Fruit fly (Drosophila melanogaster) whole organism, embryonic: ENCODE results near the gene CG6094.

Experiments used
- ATbp ChIP-seq: fragments of 200-800 bp; sonication (Bioruptor generic); optimal IDR thresholded peaks from 2 replicates; lab custom pipeline; 2017; ENCODE audit warnings: missing biosample characterization, mild to moderate bottlenecking, missing genetic modification characterization, missing genetic modification reagents
- Awh ChIP-seq: fragments of 200-800 bp; sonication (Bioruptor generic); IDR thresholded peaks from 2 replicates; pipeline ENCODE4, ENCODE4 v1.3.6; 2022; ENCODE audit warnings: missing biosample characterization, missing genetic modification characterization
- B-H2 ChIP-seq: fragments of 200-800 bp; sonication (Bioruptor generic); optimal IDR thresholded peaks from 2 replicates; lab custom pipeline; 2018; ENCODE audit warnings: missing biosample characterization, mild to moderate bottlenecking, missing genetic modification characterization
- Bdp1 ChIP-seq: fragments of 200-800 bp; sonication (Bioruptor generic); optimal IDR thresholded peaks from 3 replicates; lab custom pipeline; 2016; ENCODE audit warnings: missing biosample characterization, missing genetic modification characterization
- Blimp-1 ChIP-seq: fragments of 200-800 bp; sonication (Bioruptor generic); optimal IDR thresholded peaks from 3 replicates; lab custom pipeline; 2018; ENCODE audit warnings: missing biosample characterization, missing genetic modification characterization, mild to moderate bottlenecking, moderate library complexity, missing genetic modification reagents
- CG10321 ChIP-seq: fragments of 200-800 bp; sonication (Bioruptor generic); IDR thresholded peaks from 2 replicates; pipeline ENCODE4 v1.3.6; 2022; ENCODE audit warnings: missing biosample characterization, missing genetic modification characterization
- CG11560 ChIP-seq: fragments of 200-800 bp; sonication (Bioruptor generic); IDR thresholded peaks from 3 replicates; pipeline ENCODE4 v1.3.6; 2022; ENCODE audit warnings: missing biosample characterization, missing genetic modification characterization
- CG15601 ChIP-seq: fragments of 200-800 bp; sonication (Bioruptor generic); optimal IDR thresholded peaks from 3 replicates; lab custom pipeline; 2019; ENCODE audit warnings: missing biosample characterization, mild to moderate bottlenecking, missing genetic modification characterization, moderate library complexity
- CG2875 ChIP-seq: fragments of 200-800 bp; sonication (Bioruptor generic); optimal IDR thresholded peaks from 2 replicates; lab custom pipeline; 2017; ENCODE audit warnings: missing biosample characterization, mild to moderate bottlenecking, missing genetic modification characterization, missing genetic modification reagents
- CG4854 ChIP-seq: fragments of 200-800 bp; sonication (Bioruptor generic); optimal IDR thresholded peaks from 2 replicates; lab custom pipeline; 2016; ENCODE audit warnings: missing biosample characterization, missing genetic modification characterization, inconsistent platforms
- CG7963 ChIP-seq: fragments of 200-800 bp; sonication (Bioruptor generic); IDR thresholded peaks from 3 replicates; pipeline ENCODE4 v1.3.6; 2022; ENCODE audit warnings: missing biosample characterization, missing genetic modification characterization; ENCODE audit not compliant: partially characterized antibody
- CG8281 ChIP-seq: fragments of 200-800 bp; sonication (Bioruptor generic); optimal IDR thresholded peaks from 2 replicates; lab custom pipeline; 2018; ENCODE audit warnings: missing biosample characterization, mild to moderate bottlenecking, missing genetic modification characterization, moderate library complexity
- Ets97D ChIP-seq: fragments of 200-800 bp; sonication (Bioruptor generic); optimal IDR thresholded peaks from 3 replicates; lab custom pipeline; 2016; ENCODE audit warnings: missing biosample characterization, missing genetic modification characterization
- HLHmδ ChIP-seq: fragments of 200-800 bp; sonication (Bioruptor generic); optimal IDR thresholded peaks from 2 replicates; lab custom pipeline; 2018; ENCODE audit warnings: missing biosample characterization, mild to moderate bottlenecking, missing genetic modification characterization, moderate library complexity
- Jarid2 ChIP-seq: fragments of 200-800 bp; sonication (Bioruptor generic); optimal IDR thresholded peaks from 3 replicates; lab custom pipeline; 2017; ENCODE audit warnings: mild to moderate bottlenecking, missing biosample characterization, missing genetic modification reagents, missing genetic modification characterization
- Med ChIP-seq: fragments of 200-800 bp; sonication (Bioruptor generic); peaks from one replicate; lab custom pipeline; 2016; ENCODE audit warnings: missing biosample characterization, missing genetic modification characterization, mild to moderate bottlenecking, inconsistent platforms, moderate library complexity
- Pdp1 ChIP-seq, 2 experiments: fragments of 200-800 bp; sonication (Bioruptor generic); optimal IDR thresholded peaks; 3 replicates each; lab custom pipeline; 2016; ENCODE audit warnings: missing biosample characterization in 2 of 2, missing genetic modification characterization in 2 of 2, mild to moderate bottlenecking in 1 of 2, moderate library complexity in 1 of 2
- Rx ChIP-seq: fragments of 200-800 bp; sonication (Bioruptor generic); IDR thresholded peaks from 2 replicates; pipeline ENCODE4 v1.3.6; 2022; ENCODE audit warnings: missing biosample characterization, missing genetic modification characterization
- Xrp1 ChIP-seq: fragments of 200-800 bp; sonication (Bioruptor generic); IDR thresholded peaks from 2 replicates; pipeline ENCODE4 v1.3.6; 2022; ENCODE audit warnings: missing biosample characterization, missing genetic modification characterization
- ac ChIP-seq: fragments of 200-800 bp; sonication (Bioruptor generic); optimal IDR thresholded peaks from 3 replicates; lab custom pipeline; 2017; ENCODE audit warnings: missing biosample characterization, mild to moderate bottlenecking, missing genetic modification characterization
- chinmo ChIP-seq: fragments of 200-800 bp; sonication (Bioruptor generic); IDR thresholded peaks from 4 replicates; pipeline ENCODE4 v1.3.6; 2022; ENCODE audit warnings: missing biosample characterization, missing genetic modification characterization; ENCODE audit not compliant: partially characterized antibody
- croc ChIP-seq: fragments of 200-800 bp; sonication (Bioruptor generic); conservative IDR thresholded peaks from 3 replicates; pipeline ENCODE4 v1.3.6; 2022; ENCODE audit warnings: missing biosample characterization, missing genetic modification characterization
- dmrt99B ChIP-seq: fragments of 200-800 bp; sonication (Bioruptor generic); optimal IDR thresholded peaks from 2 replicates; lab custom pipeline; 2018; ENCODE audit warnings: missing biosample characterization, mild to moderate bottlenecking, missing genetic modification characterization, moderate library complexity
- exex ChIP-seq: fragments of 200-800 bp; sonication (Bioruptor generic); optimal IDR thresholded peaks from 4 replicates; lab custom pipeline; 2018; ENCODE audit warnings: missing biosample characterization, mild to moderate bottlenecking, missing genetic modification characterization, moderate library complexity
- gce ChIP-seq: fragments of 200-800 bp; sonication (Bioruptor generic); IDR thresholded peaks from 3 replicates; pipeline ENCODE4 v1.3.6; 2022; ENCODE audit warnings: missing biosample characterization, missing genetic modification characterization
- gem ChIP-seq: fragments of 200-800 bp; sonication (Bioruptor generic); optimal IDR thresholded peaks from 2 replicates; lab custom pipeline; 2019; ENCODE audit warnings: missing biosample characterization, mild to moderate bottlenecking, missing genetic modification characterization, moderate library complexity
- grn ChIP-seq: fragments of 200-800 bp; sonication (Bioruptor generic); optimal IDR thresholded peaks from 3 replicates; lab custom pipeline; 2017; ENCODE audit warnings: missing biosample characterization, missing genetic modification characterization
- hkb ChIP-seq, 2 experiments: fragments of 200-800 bp in 1 of 2; fragments of >200 bp in 1 of 2; sonication (Bioruptor generic) in 1 of 2; IDR thresholded peaks in 1 of 2; optimal IDR thresholded peaks in 1 of 2; 2 replicates each; pipeline versions ENCODE4 v1.3.6 to Lab custom; 2017 to 2022; ENCODE audit warnings: missing biosample characterization in 1 of 2, missing genetic modification characterization in 1 of 2
- nom ChIP-seq: fragments of 200-800 bp; sonication (Bioruptor generic); optimal IDR thresholded peaks from 2 replicates; lab custom pipeline; 2017; ENCODE audit warnings: missing biosample characterization, missing genetic modification characterization, mild to moderate bottlenecking, moderate library complexity, missing genetic modification reagents
- peb ChIP-seq: fragments of 200-800 bp; sonication (Bioruptor generic); IDR thresholded peaks from 2 replicates; pipeline ENCODE4 v1.3.6; 2022; ENCODE audit warnings: missing biosample characterization, missing genetic modification characterization
- sens ChIP-seq: fragments of 200-800 bp; sonication (Bioruptor generic); peaks from one replicate; lab custom pipeline; 2016; ENCODE audit warnings: missing biosample characterization, missing genetic modification characterization
- sisA ChIP-seq: fragments of 200-800 bp; sonication (Bioruptor generic); IDR thresholded peaks from 2 replicates; pipeline ENCODE4 v1.3.6; 2022; ENCODE audit warnings: missing biosample characterization, missing genetic modification characterization
- sob ChIP-seq: fragments of 200-800 bp; sonication (Bioruptor generic); IDR thresholded peaks from 2 replicates; pipeline ENCODE4 v1.3.6; 2022; ENCODE audit warnings: missing biosample characterization, missing genetic modification characterization
- trh ChIP-seq: fragments of 200-800 bp; sonication (Bioruptor generic); optimal IDR thresholded peaks from 2 replicates; lab custom pipeline; 2016; ENCODE audit warnings: missing biosample characterization, missing genetic modification characterization
- z ChIP-seq: fragments of 200-800 bp; sonication (Bioruptor generic); IDR thresholded peaks from 3 replicates; pipeline ENCODE4 v1.3.6; 2022; ENCODE audit warnings: missing biosample characterization, missing genetic modification characterization

CG6094 gene

dm6 chr2L:10504895-10505294 is 2.0 kb upstream of the CG6094 start (continued):
- TF ChIP-seq hkb (optimal IDR thresholded peaks at IDR 0.05; lab: Kevin White, UChicago) (no peak), hkb (GFP tag; IDR thresholded peaks at IDR 0.05; lab: Robert Waterston, UW) (no peak), peb (GFP tag; lab: Robert Waterston, UW) (peak; percentile 42; the same call in 1 of the 2 replicates), CG7963 (no peak), sisA (GFP tag; lab: Robert Waterston, UW) (no peak), ac (peak; percentile 56), trh (GFP tag; lab: Kevin White, UChicago) (no peak), B-H2 (GFP tag; lab: Kevin White, UChicago) (no peak), CG11560 (tag; lab: Robert Waterston, UW) (no peak), CG4854 (GFP tag; lab: Kevin White, UChicago) (no peak), CG2875 (GFP tag; lab: Kevin White, UChicago) (peak; percentile 22), HLHmδ (GFP tag; lab: Kevin White, UChicago) (peak; percentile 94), gce (GFP tag; lab: Robert Waterston, UW) (0 out of 3 replicates have a peak, but pooled peaks have one; percentile 12)

dm6 chr2L:10505345-10505744 is 1.5 kb upstream of the CG6094 start:
- TF ChIP-seq hkb (optimal IDR thresholded peaks at IDR 0.05; lab: Kevin White, UChicago) (no peak), hkb (GFP tag; IDR thresholded peaks at IDR 0.05; lab: Robert Waterston, UW) (no peak), sens (GFP tag; lab: Kevin White, UChicago) (peak; percentile 46), Blimp-1 (GFP tag; lab: Kevin White, UChicago) (peak; percentile 60), Awh (GFP tag; lab: Robert Waterston, UW) (peak; percentile 76), chinmo (0 out of 4 replicates have a peak, but pooled peaks have one; percentile 17), CG15601 (tag; lab: Kevin White, UChicago) (peak; percentile 57), gem (peak; percentile 5), z (GFP tag; lab: Robert Waterston, UW) (peak; percentile 82), Jarid2 (GFP tag; lab: Kevin White, UChicago) (no peak), grn (GFP tag; lab: Kevin White, UChicago) (peak; percentile 33)
- TF ChIP-seq, all 482 proteins: peak for 8

- TF ChIP-seq sob (GFP tag; lab: Robert Waterston, UW) (0 out of 2 replicates have a peak, but pooled peaks have one; percentile 12), Bdp1 (GFP tag; lab: Kevin White, UChicago) (no peak), Ets97D (no peak), ATbp (GFP tag; lab: Kevin White, UChicago) (no peak), Med (GFP tag; lab: Kevin White, UChicago) (peak; percentile 48), CG10321 (no peak), dmrt99B (tag; lab: Kevin White, UChicago) (no peak)
These were observed 3.2 kb downstream of the CG6094 start, which contains the start of gene CG7384 for dm6 chr2L:10510088-10510487. TSS of gene CG7384 (minus strand) at chr2L:10510453.

- peak in 1 of 2 experiments; percentile 74 for TF ChIP-seq Pdp1 (GFP tag; optimal IDR thresholded peaks at IDR 0.05; lab: Kevin White, UChicago)
- TF ChIP-seq Rx (GFP tag; lab: Robert Waterston, UW): no peak
These were observed 4.0 kb downstream of the CG6094 start for dm6 chr2L:10510843-10511242.

- peak; percentile 17 for TF ChIP-seq nom (GFP tag; lab: Kevin White, UChicago)
- peak; percentile 54 for TF ChIP-seq exex (tag; lab: Kevin White, UChicago)
- peak; percentile 38 for TF ChIP-seq grn (GFP tag; lab: Kevin White, UChicago)
- TF ChIP-seq CG8281: peak; percentile 40
- no peak for TF ChIP-seq croc
- no peak for TF ChIP-seq Xrp1 (GFP tag; lab: Robert Waterston, UW)
These were observed 7.1 kb downstream of the CG6094 start for dm6 chr2L:10513837-10514499.
